Worm (Caenorhabditis elegans) whole organism, L3 larva: Measurements from ENCODE around the gene spp-9.

Source experiments
- ceh-82 ChIP-seq: fragments of 150-350 bp; optimal IDR thresholded peaks from 2 replicates; lab custom pipeline; 2014; ENCODE audit warnings: missing biosample characterization, missing genetic modification characterization
- fkh-10 ChIP-seq: sonication (generic microtip); optimal IDR thresholded peaks from 2 replicates; lab custom pipeline; 2017; ENCODE audit warnings: missing biosample characterization, missing genetic modification reagents, missing genetic modification characterization
- ztf-11 ChIP-seq: fragments of 150-350 bp; optimal IDR thresholded peaks from 2 replicates; lab custom pipeline; 2014; ENCODE audit warnings: missing biosample characterization, missing genetic modification characterization

ce11 chrX:11468814-11469213, 18.8 kb upstream of the spp-9 start:
- TF ChIP-seq fkh-10 (GFP tag; lab: Kevin White, UChicago) (no peak), ztf-11 (tag; lab: Kevin White, UChicago) (no peak), ceh-82 (tag; lab: Kevin White, UChicago) (no peak)
